Worm (Caenorhabditis elegans) whole organism, late embryonic: Measurements from ENCODE around the gene T24H10.1.

Experiments
- C08G9.2 ChIP-seq: sonication (generic microtip); optimal IDR thresholded peaks from 2 replicates; lab custom pipeline; 2016; ENCODE audit warnings: mild to moderate bottlenecking, missing genetic modification characterization, moderate library complexity, missing compliant biosample characterization
- C38D4.7 ChIP-seq: fragments of 200-800 bp; sonication (Bioruptor generic); optimal IDR thresholded peaks from 2 replicates; lab custom pipeline; 2018; ENCODE audit warnings: mild to moderate bottlenecking, missing genetic modification characterization, moderate library complexity, missing compliant biosample characterization
- F13H6.1 ChIP-seq: sonication (generic microtip); optimal IDR thresholded peaks from 2 replicates; lab custom pipeline; 2016; ENCODE audit warnings: missing genetic modification characterization, missing compliant biosample characterization
- K02D7.2 ChIP-seq: sonication (generic microtip); optimal IDR thresholded peaks from 2 replicates; lab custom pipeline; 2017; ENCODE audit warnings: mild to moderate bottlenecking, missing genetic modification characterization, missing compliant biosample characterization
- K09A11.1 ChIP-seq: sonication (generic microtip); optimal IDR thresholded peaks from 2 replicates; lab custom pipeline; 2017; ENCODE audit warnings: antibody characterized with exemption, mild to moderate bottlenecking, missing genetic modification characterization, missing compliant biosample characterization; ENCODE audit not compliant: insufficient read depth
- T23F11.4 ChIP-seq: fragments of 200-800 bp; sonication (Bioruptor generic); optimal IDR thresholded peaks from 2 replicates; lab custom pipeline; 2018; ENCODE audit warnings: mild to moderate bottlenecking, missing genetic modification characterization, missing compliant biosample characterization
- Y22D7AL.16 ChIP-seq: sonication (generic microtip); optimal IDR thresholded peaks from 2 replicates; lab custom pipeline; 2016; ENCODE audit warnings: missing genetic modification characterization, missing compliant biosample characterization
- ahr-1 ChIP-seq: sonication (generic microtip); optimal IDR thresholded peaks from 2 replicates; lab custom pipeline; 2016; ENCODE audit warnings: missing genetic modification characterization, missing compliant biosample characterization
- ama-1 ChIP-seq: fragments of 150-350 bp; optimal IDR thresholded peaks from 2 replicates; lab custom pipeline; 2014
- ceh-14 ChIP-seq: sonication (generic microtip); optimal IDR thresholded peaks from 2 replicates; lab custom pipeline; 2016; ENCODE audit warnings: missing genotype, missing genetic modification characterization, missing compliant biosample characterization
- ceh-18 ChIP-seq: sonication (generic microtip); optimal IDR thresholded peaks from 2 replicates; lab custom pipeline; 2016; ENCODE audit warnings: missing genetic modification characterization, missing compliant biosample characterization
- ceh-2 ChIP-seq: sonication (generic microtip); optimal IDR thresholded peaks from 2 replicates; lab custom pipeline; 2016; ENCODE audit warnings: missing genotype, missing genetic modification characterization, missing compliant biosample characterization
- ceh-22 ChIP-seq: sonication (generic microtip); optimal IDR thresholded peaks from 2 replicates; lab custom pipeline; 2017; ENCODE audit warnings: missing biosample characterization, missing genetic modification characterization
- ceh-24 ChIP-seq: sonication (generic microtip); optimal IDR thresholded peaks from 2 replicates; lab custom pipeline; 2016; ENCODE audit warnings: mild to moderate bottlenecking, missing genetic modification characterization, missing compliant biosample characterization
- ceh-30 ChIP-seq: fragments of 150-350 bp; optimal IDR thresholded peaks from 2 replicates; lab custom pipeline; 2014; ENCODE audit warnings: missing biosample characterization, missing genetic modification characterization
- ceh-31 ChIP-seq: sonication (generic microtip); optimal IDR thresholded peaks from 2 replicates; lab custom pipeline; 2016; ENCODE audit warnings: missing genetic modification characterization, missing compliant biosample characterization
- ceh-34 ChIP-seq: sonication (generic microtip); optimal IDR thresholded peaks from 2 replicates; lab custom pipeline; 2016; ENCODE audit warnings: mild to moderate bottlenecking, missing genetic modification characterization, missing compliant biosample characterization
- ceh-48 ChIP-seq: sonication (generic microtip); optimal IDR thresholded peaks from 2 replicates; lab custom pipeline; 2016; ENCODE audit warnings: missing genetic modification characterization, inconsistent platforms, missing compliant biosample characterization
- ceh-6 ChIP-seq: fragments of 200-800 bp; sonication (Bioruptor generic); optimal IDR thresholded peaks from 2 replicates; lab custom pipeline; 2018; ENCODE audit warnings: mild to moderate bottlenecking, missing genetic modification characterization, missing compliant biosample characterization
- ceh-9 ChIP-seq: sonication (generic microtip); optimal IDR thresholded peaks from 2 replicates; lab custom pipeline; 2016; ENCODE audit warnings: mild to moderate bottlenecking, missing genetic modification characterization, inconsistent platforms, missing compliant biosample characterization
- dmd-4 ChIP-seq: sonication (generic microtip); optimal IDR thresholded peaks from 2 replicates; lab custom pipeline; 2016; ENCODE audit warnings: borderline replicate concordance, missing genetic modification characterization, missing compliant biosample characterization
- elt-2 ChIP-seq: sonication (generic microtip); optimal IDR thresholded peaks from 2 replicates; lab custom pipeline; 2016; ENCODE audit warnings: missing genetic modification reagents, missing genetic modification characterization, missing compliant biosample characterization
- elt-4 ChIP-seq: sonication (generic microtip); optimal IDR thresholded peaks from 2 replicates; lab custom pipeline; 2016; ENCODE audit warnings: missing genetic modification characterization, missing compliant biosample characterization
- ets-4 ChIP-seq: sonication (generic microtip); optimal IDR thresholded peaks from 2 replicates; lab custom pipeline; 2016; ENCODE audit warnings: missing genetic modification characterization, missing compliant biosample characterization
- fkh-10 ChIP-seq: fragments of 150-350 bp; optimal IDR thresholded peaks from 2 replicates; lab custom pipeline; 2014; ENCODE audit warnings: missing biosample characterization, missing genetic modification reagents, missing genetic modification characterization
- fkh-6 ChIP-seq: sonication (generic microtip); optimal IDR thresholded peaks from 2 replicates; lab custom pipeline; 2016; ENCODE audit warnings: missing genetic modification characterization, missing compliant biosample characterization
- gmeb-2 ChIP-seq: sonication (generic microtip); optimal IDR thresholded peaks from 2 replicates; lab custom pipeline; 2016; ENCODE audit warnings: missing genetic modification characterization, inconsistent platforms, missing compliant biosample characterization
- hlh-6 ChIP-seq: sonication (generic microtip); optimal IDR thresholded peaks from 2 replicates; lab custom pipeline; 2016; ENCODE audit warnings: missing genotype, missing genetic modification characterization, missing compliant biosample characterization
- hlh-8 ChIP-seq: sonication (generic microtip); optimal IDR thresholded peaks from 2 replicates; lab custom pipeline; 2016; ENCODE audit warnings: missing genotype, missing genetic modification characterization, missing compliant biosample characterization
- nfya-1 ChIP-seq: sonication (generic microtip); optimal IDR thresholded peaks from 2 replicates; lab custom pipeline; 2017; ENCODE audit warnings: missing genetic modification characterization, mild to moderate bottlenecking, missing compliant biosample characterization, antibody characterized with exemption, moderate library complexity
- pag-3 ChIP-seq: sonication (generic microtip); optimal IDR thresholded peaks from 2 replicates; lab custom pipeline; 2016; ENCODE audit warnings: missing compliant biosample characterization, missing genetic modification characterization, borderline replicate concordance
- pha-2 ChIP-seq: sonication (generic microtip); optimal IDR thresholded peaks from 2 replicates; lab custom pipeline; 2017; ENCODE audit warnings: mild to moderate bottlenecking, missing genetic modification characterization, missing compliant biosample characterization
- pqm-1 ChIP-seq: sonication (generic microtip); optimal IDR thresholded peaks from 2 replicates; lab custom pipeline; 2016; ENCODE audit warnings: missing genetic modification characterization, missing compliant biosample characterization
- rnt-1 ChIP-seq: sonication (generic microtip); optimal IDR thresholded peaks from 2 replicates; lab custom pipeline; 2016; ENCODE audit warnings: missing genetic modification characterization, missing compliant biosample characterization
- sdc-2 ChIP-seq: sonication (generic microtip); optimal IDR thresholded peaks from 2 replicates; lab custom pipeline; 2016; ENCODE audit warnings: missing genotype, missing genetic modification characterization, missing compliant biosample characterization
- sox-2 ChIP-seq: fragments of 200-800 bp; sonication (Bioruptor generic); IDR thresholded peaks from 2 replicates; pipeline ENCODE4 v1.3.6; 2022; ENCODE audit warnings: missing genetic modification reagents, missing genetic modification characterization, missing compliant biosample characterization
- syd-9 ChIP-seq: sonication (generic microtip); optimal IDR thresholded peaks from 2 replicates; lab custom pipeline; 2016; ENCODE audit warnings: mild to moderate bottlenecking, missing genetic modification characterization, moderate library complexity, missing compliant biosample characterization
- tbx-2 ChIP-seq: sonication (generic microtip); optimal IDR thresholded peaks from 2 replicates; lab custom pipeline; 2016; ENCODE audit warnings: missing genetic modification characterization, missing compliant biosample characterization
- tbx-7 ChIP-seq: sonication (generic microtip); optimal IDR thresholded peaks from 2 replicates; lab custom pipeline; 2016; ENCODE audit warnings: missing genotype, missing genetic modification characterization, missing compliant biosample characterization
- ttx-3 ChIP-seq: sonication (generic microtip); optimal IDR thresholded peaks from 2 replicates; lab custom pipeline; 2016; ENCODE audit warnings: missing genetic modification reagents, missing genetic modification characterization, missing compliant biosample characterization
- unc-42 ChIP-seq: sonication (generic microtip); optimal IDR thresholded peaks from 2 replicates; lab custom pipeline; 2016; ENCODE audit warnings: missing genotype, missing genetic modification characterization, missing compliant biosample characterization
- unc-55 ChIP-seq: sonication (generic microtip); optimal IDR thresholded peaks from 2 replicates; lab custom pipeline; 2017; ENCODE audit warnings: missing biosample characterization, missing genetic modification reagents, missing genetic modification characterization
- unc-86 ChIP-seq: sonication (generic microtip); optimal IDR thresholded peaks from 2 replicates; lab custom pipeline; 2016; ENCODE audit warnings: missing genetic modification characterization, missing compliant biosample characterization
- ztf-16 ChIP-seq: sonication (generic microtip); optimal IDR thresholded peaks from 2 replicates; lab custom pipeline; 2017; ENCODE audit warnings: missing genetic modification characterization, missing compliant biosample characterization

T24H10.1 gene

DNA sequence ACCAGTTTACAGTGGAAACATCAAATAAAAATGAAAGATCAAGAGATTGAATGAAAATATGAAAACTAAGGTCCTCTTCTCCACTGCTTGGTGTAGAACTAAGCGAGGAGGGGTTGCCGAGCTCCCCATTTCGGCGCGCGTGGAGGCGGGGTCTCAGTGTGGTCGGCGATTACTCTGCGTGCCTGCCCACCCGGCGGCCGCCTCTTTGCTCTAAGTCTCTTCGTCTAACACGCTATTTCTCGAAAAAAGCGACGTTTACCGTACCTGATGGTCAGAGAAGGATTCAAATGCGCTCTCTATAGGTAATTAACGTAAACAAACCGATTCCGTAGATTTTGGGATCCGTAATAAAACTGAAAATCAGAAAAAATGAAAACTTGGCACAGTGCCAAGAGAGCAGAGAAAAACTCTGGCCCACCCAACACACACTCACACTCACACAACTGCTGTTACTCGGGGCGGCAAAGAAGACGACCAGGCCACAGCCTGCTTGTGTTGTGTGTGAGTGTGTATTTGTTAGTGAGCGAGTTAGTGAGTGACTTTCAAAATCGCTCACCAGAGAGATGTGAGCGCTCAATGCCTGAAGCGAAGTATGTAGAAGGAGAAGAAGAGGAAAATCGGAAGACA, 37.5 kb upstream of the T24H10.1 start:
- TF ChIP-seq nfya-1 (tag; lab: Kevin White, UChicago) (peak; percentile 68), ceh-30 (no peak), fkh-10 (GFP tag; lab: Kevin White, UChicago) (no peak), C08G9.2 (tag; lab: Kevin White, UChicago) (no peak), F13H6.1 (tag; lab: Kevin White, UChicago) (no peak), syd-9 (tag; lab: Kevin White, UChicago) (no peak), ceh-34 (peak; percentile 74), dmd-4 (tag; lab: Kevin White, UChicago) (no peak), ztf-16 (tag; lab: Kevin White, UChicago) (no peak), ceh-6 (GFP tag; lab: Kevin White, UChicago) (no peak), pqm-1 (tag; lab: Kevin White, UChicago) (peak; percentile 25), ceh-14 (tag; lab: Kevin White, UChicago) (peak; percentile 24), ama-1 (lab: Kevin White, UChicago) (no peak), ceh-31 (tag; lab: Kevin White, UChicago) (peak; percentile 68), fkh-6 (tag; lab: Kevin White, UChicago) (no peak), ceh-22 (tag; lab: Kevin White, UChicago) (no peak), ceh-9 (tag; lab: Kevin White, UChicago) (no peak), sox-2 (GFP tag; lab: Robert Waterston, UW) (no peak), hlh-8 (tag; lab: Kevin White, UChicago) (peak; percentile 22), ceh-48 (no peak), Y22D7AL.16 (tag; lab: Kevin White, UChicago) (no peak), elt-4 (tag; lab: Kevin White, UChicago) (no peak), gmeb-2 (tag; lab: Kevin White, UChicago) (no peak), hlh-6 (tag; lab: Kevin White, UChicago) (peak; percentile 3), tbx-7 (no peak), ceh-2 (tag; lab: Kevin White, UChicago) (peak; percentile 14), unc-55 (GFP tag; lab: Kevin White, UChicago) (peak; percentile 9), ceh-24 (tag; lab: Kevin White, UChicago) (no peak), C38D4.7 (GFP tag; lab: Kevin White, UChicago) (no peak), tbx-2 (tag; lab: Kevin White, UChicago) (peak; percentile 58), K09A11.1 (peak; percentile 1), elt-2 (tag; lab: Kevin White, UChicago) (peak; percentile 17), rnt-1 (tag; lab: Kevin White, UChicago) (peak; percentile 52), ahr-1 (tag; lab: Kevin White, UChicago) (no peak), ttx-3 (tag; lab: Kevin White, UChicago) (peak; percentile 4), ceh-18 (tag; lab: Kevin White, UChicago) (peak; percentile 71), T23F11.4 (GFP tag; lab: Kevin White, UChicago) (peak; percentile 14), pag-3 (tag; lab: Kevin White, UChicago) (no peak), sdc-2 (tag; lab: Kevin White, UChicago) (peak; percentile 38), ets-4 (tag; lab: Kevin White, UChicago) (no peak), pha-2 (no peak), unc-86 (peak; percentile 22), K02D7.2 (tag; lab: Kevin White, UChicago) (no peak), unc-42 (tag; lab: Kevin White, UChicago) (peak; percentile 60)
